Fruit fly (Drosophila melanogaster) whole organism, pupa: Measurements from ENCODE around the gene Cyp4g1.

Experiments
- CG10348 ChIP-seq: fragments of 200-800 bp; sonication (Bioruptor generic); IDR thresholded peaks from 2 replicates; pipeline ENCODE4 v1.3.6; 2022; ENCODE audit warnings: missing biosample characterization, missing genetic modification characterization
- CG12605 ChIP-seq: fragments of 200-800 bp; sonication (Bioruptor generic); IDR thresholded peaks from 2 replicates; pipeline ENCODE4 v1.3.6; 2022; ENCODE audit warnings: missing biosample characterization, missing genetic modification characterization
- CG13204 ChIP-seq: fragments of 200-800 bp; sonication (Bioruptor generic); optimal IDR thresholded peaks from 2 replicates; lab custom pipeline; 2018; ENCODE audit warnings: missing biosample characterization, mild to moderate bottlenecking, missing genetic modification characterization, moderate library complexity
- CG14655 ChIP-seq: fragments of 200-800 bp; sonication (Bioruptor generic); optimal IDR thresholded peaks from 3 replicates; lab custom pipeline; 2017; ENCODE audit warnings: mild to moderate bottlenecking, missing biosample characterization, missing genetic modification reagents, missing genetic modification characterization
- CG15710 ChIP-seq: fragments of 200-800 bp; sonication (Bioruptor generic); optimal IDR thresholded peaks from 2 replicates; lab custom pipeline; 2018; ENCODE audit warnings: missing biosample characterization, mild to moderate bottlenecking, missing genetic modification characterization, moderate library complexity
- CG17806 ChIP-seq: fragments of 200-800 bp; sonication (Bioruptor generic); optimal IDR thresholded peaks from 2 replicates; lab custom pipeline; 2018; ENCODE audit warnings: missing biosample characterization, mild to moderate bottlenecking, missing genetic modification characterization, moderate library complexity
- CG32121 ChIP-seq: fragments of 200-800 bp; sonication (Bioruptor generic); IDR thresholded peaks from 2 replicates; pipeline ENCODE4 v1.3.6; 2022; ENCODE audit warnings: missing biosample characterization, missing genetic modification characterization
- CG34367 ChIP-seq: fragments of 200-800 bp; sonication (Bioruptor generic); optimal IDR thresholded peaks from 2 replicates; lab custom pipeline; 2018; ENCODE audit warnings: missing biosample characterization, mild to moderate bottlenecking, missing genetic modification characterization
- CG4496 ChIP-seq: fragments of 200-800 bp; sonication (Bioruptor generic); IDR thresholded peaks from 3 replicates; pipeline ENCODE4 v1.3.6; 2022; ENCODE audit warnings: missing biosample characterization, missing genetic modification characterization
- CG8159 ChIP-seq: fragments of 200-800 bp; sonication (Bioruptor generic); optimal IDR thresholded peaks from 3 replicates; lab custom pipeline; 2018; ENCODE audit warnings: missing biosample characterization, mild to moderate bottlenecking, missing genetic modification characterization, moderate library complexity
- CG8301 ChIP-seq: fragments of 200-800 bp; sonication (Bioruptor generic); optimal IDR thresholded peaks from 2 replicates; lab custom pipeline; 2018; ENCODE audit warnings: missing biosample characterization, mild to moderate bottlenecking, missing genetic modification characterization
- CG9948 ChIP-seq: fragments of 200-800 bp; sonication (Bioruptor generic); optimal IDR thresholded peaks from 2 replicates; lab custom pipeline; 2018; ENCODE audit warnings: missing biosample characterization, mild to moderate bottlenecking, missing genetic modification characterization, moderate library complexity
- D1 ChIP-seq: fragments of 200-800 bp; sonication (Bioruptor generic); optimal IDR thresholded peaks from 2 replicates; lab custom pipeline; 2018; ENCODE audit warnings: missing biosample characterization, mild to moderate bottlenecking, missing genetic modification characterization, moderate library complexity
- EcR ChIP-seq: fragments of 200-800 bp; sonication (Bioruptor generic); optimal IDR thresholded peaks from 3 replicates; lab custom pipeline; 2019; ENCODE audit warnings: missing biosample characterization, missing genetic modification characterization, mild to moderate bottlenecking, moderate library complexity, missing genetic modification reagents
- Pif1A ChIP-seq: fragments of 200-800 bp; sonication (Bioruptor generic); optimal IDR thresholded peaks from 3 replicates; lab custom pipeline; 2016; ENCODE audit warnings: missing biosample characterization, missing genetic modification characterization
- Pif1B ChIP-seq: fragments of 200-800 bp; sonication (Bioruptor generic); optimal IDR thresholded peaks from 3 replicates; lab custom pipeline; 2016; ENCODE audit warnings: missing biosample characterization, missing genetic modification characterization
- Snoo ChIP-seq: fragments of 200-800 bp; sonication (Bioruptor generic); optimal IDR thresholded peaks from 3 replicates; lab custom pipeline; 2017; ENCODE audit warnings: missing biosample characterization, mild to moderate bottlenecking, missing genetic modification characterization, inconsistent platforms
- fd96Ca ChIP-seq: fragments of 200-800 bp; sonication (Bioruptor generic); IDR thresholded peaks from 3 replicates; pipeline ENCODE4 v1.3.6; 2022; ENCODE audit warnings: missing biosample characterization, missing genetic modification characterization
- gl ChIP-seq: fragments of 200-800 bp; sonication (Bioruptor generic); optimal IDR thresholded peaks from 2 replicates; lab custom pipeline; 2018; ENCODE audit warnings: missing biosample characterization, mild to moderate bottlenecking, missing genetic modification characterization
- rn ChIP-seq: fragments of 200-800 bp; sonication (Bioruptor generic); IDR thresholded peaks from 2 replicates; pipeline ENCODE4 v1.3.6; 2022; ENCODE audit warnings: missing biosample characterization, missing genetic modification characterization

Gene Cyp4g1

DNA sequence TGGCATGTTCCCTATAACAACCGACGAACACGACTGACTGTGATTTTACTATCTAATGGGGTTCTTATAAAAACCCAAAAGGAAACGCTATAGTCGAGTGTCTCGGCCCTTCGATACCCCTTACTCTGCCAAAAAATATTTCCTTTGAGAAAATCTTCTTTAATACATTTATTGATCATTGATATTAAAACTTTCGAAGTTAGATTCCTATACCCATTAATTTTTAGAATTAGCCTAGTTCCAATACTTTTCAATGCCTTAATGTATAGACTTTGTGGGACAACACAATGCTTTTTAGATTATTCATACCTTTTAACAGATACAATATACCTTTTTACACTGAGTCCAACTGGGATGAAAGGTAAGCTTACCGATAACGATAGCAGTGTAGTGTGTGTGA is 31.7 kb downstream of the Cyp4g1 start, which contains the start of gene Pgcl:
Pgcl (minus strand) TSS at position 45 of the 400 bp plus-strand sequence.
- no peak for TF ChIP-seq CG8159 (tag; lab: Kevin White, UChicago)
- no peak for TF ChIP-seq EcR (GFP tag; lab: Kevin White, UChicago)
- TF ChIP-seq CG15710 (tag; lab: Kevin White, UChicago): no peak
- no peak for TF ChIP-seq fd96Ca (GFP tag; lab: Robert Waterston, UW)
- TF ChIP-seq Snoo (tag; lab: Kevin White, UChicago): no peak
- TF ChIP-seq CG32121 (GFP tag; lab: Robert Waterston, UW): no peak
- TF ChIP-seq D1 (tag; lab: Kevin White, UChicago): no peak
- no peak for TF ChIP-seq gl (tag; lab: Kevin White, UChicago)
- no peak for TF ChIP-seq Pif1A (GFP tag; lab: Kevin White, UChicago)
- TF ChIP-seq CG4496 (GFP tag; lab: Robert Waterston, UW): no peak
- no peak for TF ChIP-seq CG10348 (GFP tag; lab: Robert Waterston, UW)
- no peak for TF ChIP-seq CG8301 (tag; lab: Kevin White, UChicago)
- TF ChIP-seq CG13204 (GFP tag; lab: Kevin White, UChicago): no peak
- no peak for TF ChIP-seq rn (GFP tag; lab: Robert Waterston, UW)

DNA sequence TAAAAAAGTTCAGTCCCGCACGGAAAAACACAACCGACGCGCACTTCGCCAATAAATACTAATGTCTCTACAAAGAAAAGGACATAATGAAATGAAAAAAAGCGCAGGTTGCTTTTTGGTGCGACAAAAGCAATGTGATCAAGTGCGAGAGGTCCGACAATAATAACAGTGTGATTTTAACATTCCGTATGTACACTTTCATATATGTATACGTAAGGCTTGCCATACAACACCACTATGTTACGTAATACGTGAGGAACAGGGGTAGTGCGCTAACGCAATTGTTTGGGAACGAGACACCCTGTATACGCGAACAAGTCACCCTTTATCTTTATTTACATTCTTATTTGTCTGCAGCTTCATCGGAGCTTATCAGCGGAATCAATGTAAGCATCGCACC is 40.9 kb downstream of the Cyp4g1 start:
- TF ChIP-seq CG8159 (tag; lab: Kevin White, UChicago) (no peak), fd96Ca (GFP tag; lab: Robert Waterston, UW) (no peak), CG10348 (GFP tag; lab: Robert Waterston, UW) (no peak), CG8301 (tag; lab: Kevin White, UChicago) (no peak), gl (tag; lab: Kevin White, UChicago) (no peak), Pif1B (GFP tag; lab: Kevin White, UChicago) (no peak)

DNA sequence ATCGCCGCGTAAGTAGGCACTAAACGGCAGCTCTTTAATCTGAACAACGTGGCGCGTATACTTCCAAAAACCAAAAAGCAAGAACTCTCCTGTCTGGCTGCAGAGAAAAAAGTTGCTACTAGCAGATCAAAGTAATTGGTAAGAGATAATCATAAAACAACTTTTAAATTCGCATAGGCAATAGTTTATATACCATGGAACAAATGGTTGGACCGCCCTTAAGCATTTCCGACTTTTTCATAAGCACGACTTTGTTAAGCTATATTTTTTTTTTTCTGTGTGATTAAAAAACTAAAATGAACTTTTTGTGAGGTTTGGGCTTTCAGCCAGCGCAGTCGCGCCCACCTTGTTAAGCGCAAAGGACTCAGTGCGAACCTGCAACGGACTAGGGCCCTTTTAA is 43.6 kb downstream of the Cyp4g1 start:
- TF ChIP-seq CG12605 (GFP tag; lab: Robert Waterston, UW): no peak
- TF ChIP-seq CG17806 (tag; lab: Kevin White, UChicago): peak; percentile 46
- no peak for TF ChIP-seq CG10348 (GFP tag; lab: Robert Waterston, UW)
- TF ChIP-seq CG8159 (tag; lab: Kevin White, UChicago): peak; percentile 58
- TF ChIP-seq CG14655 (GFP tag; lab: Kevin White, UChicago): no peak
- TF ChIP-seq CG15710 (tag; lab: Kevin White, UChicago): peak; percentile 55
- peak; percentile 19 for TF ChIP-seq Snoo (tag; lab: Kevin White, UChicago)
- no peak for TF ChIP-seq CG13204 (GFP tag; lab: Kevin White, UChicago)
- TF ChIP-seq fd96Ca (GFP tag; lab: Robert Waterston, UW): no peak
- TF ChIP-seq EcR (GFP tag; lab: Kevin White, UChicago): no peak
- no peak for TF ChIP-seq CG8301 (tag; lab: Kevin White, UChicago)
- peak; percentile 44 for TF ChIP-seq Pif1B (GFP tag; lab: Kevin White, UChicago)
- peak; percentile 35 for TF ChIP-seq CG9948 (tag; lab: Kevin White, UChicago)
- TF ChIP-seq Pif1A (GFP tag; lab: Kevin White, UChicago): peak; percentile 14
- TF ChIP-seq CG34367: peak; percentile 33

DNA sequence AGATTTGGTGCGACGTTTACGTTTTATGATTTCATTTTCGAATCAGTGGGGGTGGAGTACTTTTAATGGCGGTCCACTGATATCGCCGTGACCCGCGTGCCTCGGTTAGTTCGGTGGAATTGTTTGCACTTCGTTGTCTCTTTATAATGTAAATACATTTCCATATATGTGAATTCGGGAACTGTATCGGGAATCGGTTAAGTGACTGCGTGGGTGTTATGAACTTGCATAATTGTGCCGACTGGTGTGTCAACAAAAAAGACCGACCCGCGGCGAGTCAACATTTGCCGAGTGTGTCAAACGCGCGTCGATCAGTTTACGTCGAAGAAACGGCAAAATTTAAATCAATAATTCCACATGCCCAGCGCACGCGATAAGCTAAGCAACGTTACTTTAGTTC is 45.8 kb downstream of the Cyp4g1 start:
- TF ChIP-seq CG4496 (GFP tag; lab: Robert Waterston, UW) (no peak), CG14655 (GFP tag; lab: Kevin White, UChicago) (no peak), D1 (tag; lab: Kevin White, UChicago) (no peak), CG34367 (no peak), rn (GFP tag; lab: Robert Waterston, UW) (no peak), CG12605 (GFP tag; lab: Robert Waterston, UW) (no peak), CG15710 (tag; lab: Kevin White, UChicago) (no peak), Pif1A (GFP tag; lab: Kevin White, UChicago) (no peak), CG9948 (tag; lab: Kevin White, UChicago) (no peak), gl (tag; lab: Kevin White, UChicago) (no peak)
